Fruit fly (Drosophila melanogaster): Measurements from ENCODE around the gene Sirt1.

The Sirt1 gene

dm6 chr2L:13160227-13160626 lies 5.1 kb upstream of the Sirt1 start, which contains the start of gene kmg:
TSS of gene kmg (plus strand) at chr2L:13160527.
- TF ChIP-seq CG5245 (GFP tag; optimal IDR thresholded peaks at IDR 0.05): no peak
- peak; percentile 46 for TF ChIP-seq CG15514 (GFP tag; optimal IDR thresholded peaks at IDR 0.05)

dm6 chr2L:13165802-13166347 lies 511 bp downstream of the Sirt1 start, which contains the start of gene DnaJ-H:
TSS of gene DnaJ-H (minus strand) at chr2L:13166072.
- TF ChIP-seq CG7271 (tag; optimal IDR thresholded peaks at IDR 0.05): no peak
- no peak for TF ChIP-seq Side (GFP tag; optimal IDR thresholded peaks at IDR 0.05)
- peak; percentile 37 for TF ChIP-seq Sin3A (optimal IDR thresholded peaks at IDR 0.05)
- TF ChIP-seq YL-1 (GFP tag; optimal IDR thresholded peaks at IDR 0.05): peak; percentile 16
- TF ChIP-seq Max (GFP tag; optimal IDR thresholded peaks at IDR 0.05): peak; percentile 1
- TF ChIP-seq CG33213 (GFP tag; optimal IDR thresholded peaks at IDR 0.05): no peak
- TF ChIP-seq emc (GFP tag; optimal IDR thresholded peaks at IDR 0.05): no peak
- TF ChIP-seq row (GFP tag; IDR thresholded peaks at IDR 0.05): no peak
- TF ChIP-seq CG13287 (GFP tag; IDR thresholded peaks at IDR 0.05; ENCODE audit: partially characterized antibody): peak; percentile 66; the same call in 1 of the 2 replicates
- TF ChIP-seq Adf1 (GFP tag; IDR thresholded peaks at IDR 0.05): peak; percentile 22; the same call in 1 of the 2 replicates
- peak; percentile 99 for TF ChIP-seq CG17385 (GFP tag; optimal IDR thresholded peaks at IDR 0.05)
- no peak for TF ChIP-seq Tbp (GFP tag; optimal IDR thresholded peaks at IDR 0.05)
- peak; percentile 81 for TF ChIP-seq ewg (GFP tag; optimal IDR thresholded peaks at IDR 0.05)
- TF ChIP-seq CG34376 (GFP tag; optimal IDR thresholded peaks at IDR 0.05): peak; percentile 10
- TF ChIP-seq CG15479 (GFP tag; optimal IDR thresholded peaks at IDR 0.05): peak; percentile 39
- no peak for TF ChIP-seq Eip74EF (GFP tag; optimal IDR thresholded peaks at IDR 0.05)
- TF ChIP-seq sna (GFP tag; IDR thresholded peaks at IDR 0.05; ENCODE audit: partially characterized antibody): peak; percentile 55; the same call in 1 of the 2 replicates
- peak; percentile 83 for TF ChIP-seq Hr39 (optimal IDR thresholded peaks at IDR 0.05)
- peak; percentile 65 for TF ChIP-seq cg (GFP tag; optimal IDR thresholded peaks at IDR 0.05)
- TF ChIP-seq Dll (GFP tag; IDR thresholded peaks at IDR 0.05; ENCODE audit: partially characterized antibody): 0 out of 4 replicates have a peak, but pooled peaks have one; percentile 42
- TF ChIP-seq bbx (GFP tag; IDR thresholded peaks at IDR 0.05; ENCODE audit: partially characterized antibody): peak; percentile 1; the same call in 1 of the 2 replicates
- peak; percentile 51; the same call in 1 of the 4 replicates for TF ChIP-seq chinmo (GFP tag; IDR thresholded peaks at IDR 0.05; ENCODE audit: partially characterized antibody)
- no peak for TF ChIP-seq CG16863 (GFP tag; optimal IDR thresholded peaks at IDR 0.05)
- peak; percentile 100 for TF ChIP-seq psq (GFP tag; optimal IDR thresholded peaks at IDR 0.05)
- TF ChIP-seq CG2678 (tag; optimal IDR thresholded peaks at IDR 0.05): no peak
- TF ChIP-seq run (tag; optimal IDR thresholded peaks at IDR 0.05): no peak
- no peak for TF ChIP-seq CG31224 (GFP tag; IDR thresholded peaks at IDR 0.05)
- no peak for TF ChIP-seq fd102C (GFP tag; optimal IDR thresholded peaks at IDR 0.05)
- TF ChIP-seq CG12299 (tag; optimal IDR thresholded peaks at IDR 0.05): no peak
- TF ChIP-seq jing (GFP tag; optimal IDR thresholded peaks at IDR 0.05): no peak
- 0 out of 2 replicates have a peak, but pooled peaks have one; percentile 46 for TF ChIP-seq CG4360 (GFP tag; IDR thresholded peaks at IDR 0.05)
- TF ChIP-seq zfh1 (GFP tag; IDR thresholded peaks at IDR 0.05): no peak
- no peak for TF ChIP-seq CG16779 (GFP tag; IDR thresholded peaks at IDR 0.05)
- no peak for TF ChIP-seq MTF-1 (GFP tag; optimal IDR thresholded peaks at IDR 0.05; ENCODE audit: borderline replicate concordance)
- peak; percentile 63; the same call in 1 of the 3 replicates for TF ChIP-seq CG34422 (GFP tag; IDR thresholded peaks at IDR 0.05)
- no peak for TF ChIP-seq cad (GFP tag; optimal IDR thresholded peaks at IDR 0.05)
- TF ChIP-seq unc-4 (GFP tag; IDR thresholded peaks at IDR 0.05; ENCODE audit: partially characterized antibody): 0 out of 2 replicates have a peak, but pooled peaks have one; percentile 32
- no peak for TF ChIP-seq Elba2 (GFP tag; optimal IDR thresholded peaks at IDR 0.05)
- peak; percentile 47 for TF ChIP-seq Dp (GFP tag; optimal IDR thresholded peaks at IDR 0.05)
- peak; percentile 46 for TF ChIP-seq scrt (GFP tag; optimal IDR thresholded peaks at IDR 0.05)
- TF ChIP-seq Jarid2 (GFP tag; optimal IDR thresholded peaks at IDR 0.05): no peak
- no peak for TF ChIP-seq CG12071 (GFP tag; optimal IDR thresholded peaks at IDR 0.05)
- peak; percentile 74 to 93 for TF ChIP-seq Trl (optimal IDR thresholded peaks at IDR 0.05)
- no peak for TF ChIP-seq Trl (GFP tag; optimal IDR thresholded peaks at IDR 0.05)
- no peak for TF ChIP-seq dan (GFP tag; IDR thresholded peaks at IDR 0.05)

Data from whole organism, embryonic.